Fruit fly (Drosophila melanogaster) whole organism, embryonic: ENCODE measurements around the gene CG31867.

Experiments used
- BEAF-32 ChIP-seq: fragments of 200-800 bp; sonication (Bioruptor generic); optimal IDR thresholded peaks from 3 replicates; lab custom pipeline; 2017; ENCODE audit warnings: missing biosample characterization, missing genetic modification characterization, mild to moderate bottlenecking, moderate library complexity, missing genetic modification reagents
- CG10267 ChIP-seq: fragments of 200-800 bp; sonication (Bioruptor generic); optimal IDR thresholded peaks from 2 replicates; lab custom pipeline; 2018; ENCODE audit warnings: missing biosample characterization, mild to moderate bottlenecking, missing genetic modification characterization, moderate library complexity
- CG10431 ChIP-seq: fragments of 200-800 bp; sonication (Bioruptor generic); optimal IDR thresholded peaks from 3 replicates; lab custom pipeline; 2018; ENCODE audit warnings: missing biosample characterization, mild to moderate bottlenecking, missing genetic modification characterization
- CG11247 ChIP-seq: fragments of 200-800 bp; sonication (Bioruptor generic); IDR thresholded peaks from 2 replicates; pipeline ENCODE4 v1.3.6; 2022; ENCODE audit warnings: missing biosample characterization, missing genetic modification characterization
- CG11696 ChIP-seq: fragments of 200-800 bp; sonication (Bioruptor generic); IDR thresholded peaks from 2 replicates; pipeline ENCODE4 v1.3.6; 2022; ENCODE audit warnings: missing biosample characterization, missing genetic modification characterization
- CG1233 ChIP-seq: fragments of 200-800 bp; sonication (Bioruptor generic); optimal IDR thresholded peaks from 4 replicates; lab custom pipeline; 2018; ENCODE audit warnings: missing biosample characterization, mild to moderate bottlenecking, missing genetic modification characterization
- CG13775 ChIP-seq: fragments of 200-800 bp; sonication (Bioruptor generic); optimal IDR thresholded peaks from 3 replicates; lab custom pipeline; 2017; ENCODE audit warnings: missing biosample characterization, mild to moderate bottlenecking, missing genetic modification characterization
- CG14441 ChIP-seq: fragments of 200-800 bp; sonication (Bioruptor generic); IDR thresholded peaks from 2 replicates; pipeline ENCODE4 v1.3.6; 2022; ENCODE audit warnings: missing biosample characterization, missing genetic modification characterization
- CG16813 ChIP-seq: fragments of 200-800 bp; sonication (Bioruptor generic); IDR thresholded peaks from 3 replicates; pipeline ENCODE4 v1.3.6; 2022; ENCODE audit warnings: missing biosample characterization, missing genetic modification characterization; ENCODE audit not compliant: partially characterized antibody
- CG16815 ChIP-seq: fragments of 200-800 bp; sonication (Bioruptor generic); optimal IDR thresholded peaks from 3 replicates; lab custom pipeline; 2017; ENCODE audit warnings: missing biosample characterization, mild to moderate bottlenecking, missing genetic modification characterization
- CG17186 ChIP-seq: fragments of 200-800 bp; sonication (Bioruptor generic); optimal IDR thresholded peaks from 3 replicates; lab custom pipeline; 2017; ENCODE audit warnings: missing biosample characterization, missing genetic modification reagents, missing genetic modification characterization
- CG17912 ChIP-seq: fragments of 200-800 bp; sonication (Bioruptor generic); optimal IDR thresholded peaks from 2 replicates; lab custom pipeline; 2018; ENCODE audit warnings: missing biosample characterization, mild to moderate bottlenecking, missing genetic modification characterization
- CG32532 ChIP-seq: fragments of 200-800 bp; sonication (Bioruptor generic); IDR thresholded peaks from 2 replicates; pipeline ENCODE4 v1.3.6; 2022; ENCODE audit warnings: missing biosample characterization, missing genetic modification characterization
- CG33557 ChIP-seq: fragments of 200-800 bp; sonication (Bioruptor generic); optimal IDR thresholded peaks from 2 replicates; lab custom pipeline; 2019; ENCODE audit warnings: missing biosample characterization, mild to moderate bottlenecking, missing genetic modification characterization, moderate library complexity
- CG6254 ChIP-seq: fragments of 200-800 bp; sonication (Bioruptor generic); optimal IDR thresholded peaks from 3 replicates; lab custom pipeline; 2017; ENCODE audit warnings: mild to moderate bottlenecking, missing biosample characterization, missing genetic modification reagents, missing genetic modification characterization
- CG6791 ChIP-seq: fragments of 200-800 bp; sonication (Bioruptor generic); IDR thresholded peaks from 3 replicates; pipeline ENCODE4 v1.3.6; 2022; ENCODE audit warnings: missing biosample characterization, missing genetic modification characterization; ENCODE audit not compliant: partially characterized antibody
- CG7745 ChIP-seq: fragments of 200-800 bp; sonication (Bioruptor generic); optimal IDR thresholded peaks from 2 replicates; lab custom pipeline; 2018; ENCODE audit warnings: missing biosample characterization, mild to moderate bottlenecking, missing genetic modification characterization, moderate library complexity
- Dip2 ChIP-seq: fragments of 200-800 bp; sonication (Bioruptor generic); IDR thresholded peaks from 2 replicates; pipeline ENCODE4 v1.3.6; 2022; ENCODE audit warnings: missing biosample characterization, missing genetic modification characterization
- Dp ChIP-seq: fragments of 200-800 bp; sonication (Bioruptor generic); optimal IDR thresholded peaks from 2 replicates; lab custom pipeline; 2018; ENCODE audit warnings: missing biosample characterization, mild to moderate bottlenecking, missing genetic modification characterization, moderate library complexity
- E2f2 ChIP-seq: fragments of 200-800 bp; sonication (Bioruptor generic); IDR thresholded peaks from 2 replicates; pipeline ENCODE4 v1.3.6; 2022; ENCODE audit warnings: missing biosample characterization, missing genetic modification characterization
- Fer1 ChIP-seq: fragments of 200-800 bp; sonication (Bioruptor generic); optimal IDR thresholded peaks from 2 replicates; lab custom pipeline; 2017; ENCODE audit warnings: missing biosample characterization, mild to moderate bottlenecking, missing genetic modification characterization
- HmgD ChIP-seq: fragments of 200-800 bp; sonication (Bioruptor generic); optimal IDR thresholded peaks from 3 replicates; lab custom pipeline; 2016; ENCODE audit warnings: missing biosample characterization, missing genetic modification characterization
- Hr3 ChIP-seq: fragments of 200-800 bp; sonication (Bioruptor generic); optimal IDR thresholded peaks from 3 replicates; lab custom pipeline; 2016; ENCODE audit warnings: missing biosample characterization, missing genetic modification characterization
- Hsf ChIP-seq: fragments of 200-800 bp; sonication (Bioruptor generic); optimal IDR thresholded peaks from 3 replicates; lab custom pipeline; 2016; ENCODE audit warnings: missing biosample characterization, missing genetic modification characterization
- Lpt ChIP-seq: fragments of >200 bp; optimal IDR thresholded peaks from 2 replicates; lab custom pipeline; 2018; ENCODE audit warnings: missing biosample characterization, missing genetic modification characterization
- Sry-δ ChIP-seq: fragments of 200-800 bp; sonication (Bioruptor generic); optimal IDR thresholded peaks from 2 replicates; lab custom pipeline; 2016; ENCODE audit warnings: missing biosample characterization, missing genetic modification characterization
- Trl ChIP-seq, 3 experiments: fragments of >200 bp in 2 of 3; fragments of 200-800 bp in 1 of 3; sonication (Bioruptor generic) in 1 of 3; optimal IDR thresholded peaks; 2 replicates in 1 of 3; 3 replicates in 2 of 3; lab custom pipeline; 2016 to 2017; ENCODE audit warnings: missing biosample characterization in 1 of 3, missing genetic modification characterization in 1 of 3
- Vsx1 ChIP-seq: fragments of 200-800 bp; sonication (Bioruptor generic); optimal IDR thresholded peaks from 2 replicates; lab custom pipeline; 2017; ENCODE audit warnings: missing biosample characterization, mild to moderate bottlenecking, missing genetic modification characterization, missing genetic modification reagents
- bbx ChIP-seq: fragments of 200-800 bp; sonication (Bioruptor generic); IDR thresholded peaks from 2 replicates; pipeline ENCODE4 v1.3.6; 2022; ENCODE audit warnings: missing biosample characterization, missing genetic modification characterization; ENCODE audit not compliant: partially characterized antibody
- corto ChIP-seq: fragments of 200-800 bp; sonication (Bioruptor generic); optimal IDR thresholded peaks from 2 replicates; lab custom pipeline; 2016; ENCODE audit warnings: missing biosample characterization, mild to moderate bottlenecking, missing genetic modification characterization, moderate library complexity
- crc ChIP-seq: fragments of 200-800 bp; sonication (Bioruptor generic); optimal IDR thresholded peaks from 2 replicates; lab custom pipeline; 2016; ENCODE audit warnings: missing biosample characterization, missing genetic modification characterization
- dysf ChIP-seq: fragments of 200-800 bp; sonication (Bioruptor generic); IDR thresholded peaks from 3 replicates; pipeline ENCODE4 v1.3.6; 2022; ENCODE audit warnings: missing biosample characterization, missing genetic modification characterization
- fd102C ChIP-seq: fragments of 200-800 bp; sonication (Bioruptor generic); optimal IDR thresholded peaks from 2 replicates; lab custom pipeline; 2018; ENCODE audit warnings: missing biosample characterization, mild to moderate bottlenecking, missing genetic modification characterization, moderate library complexity
- ftz-f1 ChIP-seq: fragments of 200-800 bp; sonication (Bioruptor generic); optimal IDR thresholded peaks from 2 replicates; lab custom pipeline; 2016; ENCODE audit warnings: missing biosample characterization, missing genetic modification characterization
- gce ChIP-seq: fragments of 200-800 bp; sonication (Bioruptor generic); IDR thresholded peaks from 3 replicates; pipeline ENCODE4 v1.3.6; 2022; ENCODE audit warnings: missing biosample characterization, missing genetic modification characterization
- gcm2 ChIP-seq: fragments of 200-800 bp; sonication (Bioruptor generic); optimal IDR thresholded peaks from 2 replicates; lab custom pipeline; 2016; ENCODE audit warnings: missing biosample characterization, missing genetic modification characterization
- hbn ChIP-seq: fragments of 200-800 bp; sonication (Bioruptor generic); IDR thresholded peaks from 2 replicates; pipeline ENCODE4 v1.3.6; 2022; ENCODE audit warnings: missing biosample characterization, missing genetic modification characterization; ENCODE audit not compliant: partially characterized antibody
- kay ChIP-seq: fragments of 200-800 bp; sonication (Bioruptor generic); optimal IDR thresholded peaks from 2 replicates; lab custom pipeline; 2016; ENCODE audit warnings: missing biosample characterization, missing genetic modification characterization
- lola ChIP-seq, 3 experiments: fragments of >200 bp in 2 of 3; fragments of 200-800 bp in 1 of 3; sonication (Bioruptor generic) in 1 of 3; optimal IDR thresholded peaks; 2 replicates each; lab custom pipeline; 2017 to 2019; ENCODE audit warnings: missing biosample characterization in 3 of 3, missing genetic modification characterization in 3 of 3, mild to moderate bottlenecking in 1 of 3, moderate library complexity in 1 of 3
- lov ChIP-seq, 2 experiments: fragments of 200-800 bp in 1 of 2; fragments of >200 bp in 1 of 2; sonication (Bioruptor generic) in 1 of 2; IDR thresholded peaks in 1 of 2; optimal IDR thresholded peaks in 1 of 2; 2 replicates in 1 of 2; 3 replicates in 1 of 2; pipeline versions ENCODE4 v1.3.6 to Lab custom; 2017 to 2022; ENCODE audit warnings: missing biosample characterization in 1 of 2, missing genetic modification characterization in 1 of 2
- luna ChIP-seq: fragments of 200-800 bp; sonication (Bioruptor generic); optimal IDR thresholded peaks from 2 replicates; lab custom pipeline; 2016; ENCODE audit warnings: missing biosample characterization, missing genetic modification characterization
- mld ChIP-seq: fragments of 200-800 bp; sonication (Bioruptor generic); IDR thresholded peaks from 3 replicates; pipeline ENCODE4 v1.3.6; 2022; ENCODE audit warnings: missing biosample characterization, missing genetic modification characterization; ENCODE audit not compliant: partially characterized antibody
- nerfin-1 ChIP-seq: fragments of 200-800 bp; sonication (Bioruptor generic); optimal IDR thresholded peaks from 3 replicates; lab custom pipeline; 2019; ENCODE audit warnings: missing biosample characterization, mild to moderate bottlenecking, missing genetic modification characterization, moderate library complexity
- odd ChIP-seq: fragments of 200-800 bp; sonication (Bioruptor generic); optimal IDR thresholded peaks from 2 replicates; lab custom pipeline; 2017; ENCODE audit warnings: missing biosample characterization, mild to moderate bottlenecking, missing genetic modification characterization
- org-1 ChIP-seq: fragments of 200-800 bp; sonication (Bioruptor generic); optimal IDR thresholded peaks from 2 replicates; lab custom pipeline; 2017; ENCODE audit warnings: missing biosample characterization, missing genetic modification characterization
- pnt ChIP-seq: fragments of 200-800 bp; sonication (Bioruptor generic); optimal IDR thresholded peaks from 3 replicates; lab custom pipeline; 2016; ENCODE audit warnings: missing biosample characterization, missing genetic modification characterization
- slp2 ChIP-seq: fragments of 200-800 bp; sonication (Bioruptor generic); optimal IDR thresholded peaks from 2 replicates; lab custom pipeline; 2016; ENCODE audit warnings: missing biosample characterization, missing genetic modification characterization
- trem ChIP-seq: fragments of 200-800 bp; optimal IDR thresholded peaks from 3 replicates; lab custom pipeline; 2019; ENCODE audit warnings: missing biosample characterization, mild to moderate bottlenecking, missing genetic modification characterization, moderate library complexity
- z ChIP-seq: fragments of 200-800 bp; sonication (Bioruptor generic); IDR thresholded peaks from 3 replicates; pipeline ENCODE4 v1.3.6; 2022; ENCODE audit warnings: missing biosample characterization, missing genetic modification characterization

CG31867 gene

dm6 chr2L:11106562-11106962 lies 38.7 kb downstream of the CG31867 start, which contains the start of gene Reps (continued):
- TF ChIP-seq dysf (GFP tag; lab: Robert Waterston, UW) (peak; percentile 99), CG14441 (GFP tag; lab: Robert Waterston, UW) (peak; percentile 99), CG32532 (GFP tag; lab: Robert Waterston, UW) (peak; percentile 99), mld (GFP tag; lab: Robert Waterston, UW) (peak; percentile 64; the same call in 1 of the 3 replicates), Lpt (GFP tag; lab: Kevin White, UChicago) (no peak), Hr3 (GFP tag; lab: Kevin White, UChicago) (peak; percentile 99), CG13775 (GFP tag; lab: Kevin White, UChicago) (peak; percentile 100), bbx (GFP tag; lab: Robert Waterston, UW) (peak; percentile 63), CG11696 (GFP tag; lab: Robert Waterston, UW) (peak; percentile 94), fd102C (GFP tag; lab: Kevin White, UChicago) (peak; percentile 93), CG33557 (GFP tag; lab: Kevin White, UChicago) (peak; percentile 98), gcm2 (GFP tag; lab: Kevin White, UChicago) (peak; percentile 95), CG16815 (GFP tag; lab: Kevin White, UChicago) (peak; percentile 99), CG17912 (GFP tag; lab: Kevin White, UChicago) (peak; percentile 94), Vsx1 (GFP tag; lab: Kevin White, UChicago) (no peak), gce (peak; percentile 97), Hsf (peak; percentile 99), nerfin-1 (peak; percentile 97), lola (GFP tag; optimal IDR thresholded peaks at IDR 0.05; lab: Kevin White, UChicago) (peak in 1 of 3 experiments; percentile 99), kay (GFP tag; lab: Kevin White, UChicago) (peak; percentile 98), Trl (optimal IDR thresholded peaks at IDR 0.05; lab: Kevin White, UChicago) (no peak), Trl (GFP tag; optimal IDR thresholded peaks at IDR 0.05; lab: Kevin White, UChicago) (peak; percentile 97), CG6791 (peak; percentile 79), CG11247 (GFP tag; lab: Robert Waterston, UW) (peak; percentile 99), Sry-δ (peak; percentile 83), corto (GFP tag; lab: Kevin White, UChicago) (peak; percentile 90), luna (GFP tag; lab: Kevin White, UChicago) (peak; percentile 96), trem (tag; lab: Kevin White, UChicago) (peak; percentile 97), pnt (peak; percentile 98), CG6254 (peak; percentile 96), CG10431 (peak; percentile 94), org-1 (GFP tag; lab: Kevin White, UChicago) (peak; percentile 95), CG17186 (peak; percentile 97), HmgD (peak; percentile 96), CG16813 (GFP tag; lab: Robert Waterston, UW) (peak; percentile 68), slp2 (GFP tag; lab: Kevin White, UChicago) (peak; percentile 97), ftz-f1 (GFP tag; lab: Kevin White, UChicago) (peak; percentile 84), Dp (GFP tag; lab: Kevin White, UChicago) (peak; percentile 55), Fer1 (peak; percentile 98), CG1233 (GFP tag; lab: Kevin White, UChicago) (peak; percentile 98), Dip2 (GFP tag; lab: Robert Waterston, UW) (peak; percentile 76), z (GFP tag; lab: Robert Waterston, UW) (peak; percentile 83), CG10267 (peak; percentile 96), hbn (GFP tag; lab: Robert Waterston, UW) (peak; percentile 56; the same call in 1 of the 2 replicates), crc (GFP tag; lab: Kevin White, UChicago) (peak; percentile 94), lov (optimal IDR thresholded peaks at IDR 0.05; lab: Kevin White, UChicago) (no peak), lov (GFP tag; IDR thresholded peaks at IDR 0.05; lab: Robert Waterston, UW) (peak; percentile 98), CG7745 (tag; lab: Kevin White, UChicago) (peak; percentile 82), odd (GFP tag; lab: Kevin White, UChicago) (peak; percentile 93), BEAF-32 (peak; percentile 75), E2f2 (GFP tag; lab: Robert Waterston, UW) (peak; percentile 90)
